Fruit fly (Drosophila melanogaster) whole organism, pupa: ENCODE measurements around the gene CG32645.

Experiments used
- CG10348 ChIP-seq: fragments of 200-800 bp; sonication (Bioruptor generic); IDR thresholded peaks from 2 replicates; pipeline ENCODE4 v1.3.6; 2022; ENCODE audit warnings: missing biosample characterization, missing genetic modification characterization
- CG12605 ChIP-seq: fragments of 200-800 bp; sonication (Bioruptor generic); IDR thresholded peaks from 2 replicates; pipeline ENCODE4 v1.3.6; 2022; ENCODE audit warnings: missing biosample characterization, missing genetic modification characterization
- CG13204 ChIP-seq: fragments of 200-800 bp; sonication (Bioruptor generic); optimal IDR thresholded peaks from 2 replicates; lab custom pipeline; 2018; ENCODE audit warnings: missing biosample characterization, mild to moderate bottlenecking, missing genetic modification characterization, moderate library complexity
- CG14655 ChIP-seq: fragments of 200-800 bp; sonication (Bioruptor generic); optimal IDR thresholded peaks from 3 replicates; lab custom pipeline; 2017; ENCODE audit warnings: mild to moderate bottlenecking, missing biosample characterization, missing genetic modification reagents, missing genetic modification characterization
- CG15710 ChIP-seq: fragments of 200-800 bp; sonication (Bioruptor generic); optimal IDR thresholded peaks from 2 replicates; lab custom pipeline; 2018; ENCODE audit warnings: missing biosample characterization, mild to moderate bottlenecking, missing genetic modification characterization, moderate library complexity
- CG17806 ChIP-seq: fragments of 200-800 bp; sonication (Bioruptor generic); optimal IDR thresholded peaks from 2 replicates; lab custom pipeline; 2018; ENCODE audit warnings: missing biosample characterization, mild to moderate bottlenecking, missing genetic modification characterization, moderate library complexity
- CG32121 ChIP-seq: fragments of 200-800 bp; sonication (Bioruptor generic); IDR thresholded peaks from 2 replicates; pipeline ENCODE4 v1.3.6; 2022; ENCODE audit warnings: missing biosample characterization, missing genetic modification characterization
- CG34367 ChIP-seq: fragments of 200-800 bp; sonication (Bioruptor generic); optimal IDR thresholded peaks from 2 replicates; lab custom pipeline; 2018; ENCODE audit warnings: missing biosample characterization, mild to moderate bottlenecking, missing genetic modification characterization
- CG4496 ChIP-seq: fragments of 200-800 bp; sonication (Bioruptor generic); IDR thresholded peaks from 3 replicates; pipeline ENCODE4 v1.3.6; 2022; ENCODE audit warnings: missing biosample characterization, missing genetic modification characterization
- CG8159 ChIP-seq: fragments of 200-800 bp; sonication (Bioruptor generic); optimal IDR thresholded peaks from 3 replicates; lab custom pipeline; 2018; ENCODE audit warnings: missing biosample characterization, mild to moderate bottlenecking, missing genetic modification characterization, moderate library complexity
- CG8301 ChIP-seq: fragments of 200-800 bp; sonication (Bioruptor generic); optimal IDR thresholded peaks from 2 replicates; lab custom pipeline; 2018; ENCODE audit warnings: missing biosample characterization, mild to moderate bottlenecking, missing genetic modification characterization
- CG9948 ChIP-seq: fragments of 200-800 bp; sonication (Bioruptor generic); optimal IDR thresholded peaks from 2 replicates; lab custom pipeline; 2018; ENCODE audit warnings: missing biosample characterization, mild to moderate bottlenecking, missing genetic modification characterization, moderate library complexity
- D1 ChIP-seq: fragments of 200-800 bp; sonication (Bioruptor generic); optimal IDR thresholded peaks from 2 replicates; lab custom pipeline; 2018; ENCODE audit warnings: missing biosample characterization, mild to moderate bottlenecking, missing genetic modification characterization, moderate library complexity
- EcR ChIP-seq: fragments of 200-800 bp; sonication (Bioruptor generic); optimal IDR thresholded peaks from 3 replicates; lab custom pipeline; 2019; ENCODE audit warnings: missing biosample characterization, missing genetic modification characterization, mild to moderate bottlenecking, moderate library complexity, missing genetic modification reagents
- Ets98B ChIP-seq: fragments of 200-800 bp; sonication (Bioruptor generic); IDR thresholded peaks from 2 replicates; pipeline ENCODE4 v1.3.6; 2022; ENCODE audit warnings: missing biosample characterization, missing genetic modification characterization
- Pif1A ChIP-seq: fragments of 200-800 bp; sonication (Bioruptor generic); optimal IDR thresholded peaks from 3 replicates; lab custom pipeline; 2016; ENCODE audit warnings: missing biosample characterization, missing genetic modification characterization
- Pif1B ChIP-seq: fragments of 200-800 bp; sonication (Bioruptor generic); optimal IDR thresholded peaks from 3 replicates; lab custom pipeline; 2016; ENCODE audit warnings: missing biosample characterization, missing genetic modification characterization
- Snoo ChIP-seq: fragments of 200-800 bp; sonication (Bioruptor generic); optimal IDR thresholded peaks from 3 replicates; lab custom pipeline; 2017; ENCODE audit warnings: missing biosample characterization, mild to moderate bottlenecking, missing genetic modification characterization, inconsistent platforms
- fd96Ca ChIP-seq: fragments of 200-800 bp; sonication (Bioruptor generic); IDR thresholded peaks from 3 replicates; pipeline ENCODE4 v1.3.6; 2022; ENCODE audit warnings: missing biosample characterization, missing genetic modification characterization
- gl ChIP-seq: fragments of 200-800 bp; sonication (Bioruptor generic); optimal IDR thresholded peaks from 2 replicates; lab custom pipeline; 2018; ENCODE audit warnings: missing biosample characterization, mild to moderate bottlenecking, missing genetic modification characterization
- rn ChIP-seq: fragments of 200-800 bp; sonication (Bioruptor generic); IDR thresholded peaks from 2 replicates; pipeline ENCODE4 v1.3.6; 2022; ENCODE audit warnings: missing biosample characterization, missing genetic modification characterization

CG32645 gene

DNA sequence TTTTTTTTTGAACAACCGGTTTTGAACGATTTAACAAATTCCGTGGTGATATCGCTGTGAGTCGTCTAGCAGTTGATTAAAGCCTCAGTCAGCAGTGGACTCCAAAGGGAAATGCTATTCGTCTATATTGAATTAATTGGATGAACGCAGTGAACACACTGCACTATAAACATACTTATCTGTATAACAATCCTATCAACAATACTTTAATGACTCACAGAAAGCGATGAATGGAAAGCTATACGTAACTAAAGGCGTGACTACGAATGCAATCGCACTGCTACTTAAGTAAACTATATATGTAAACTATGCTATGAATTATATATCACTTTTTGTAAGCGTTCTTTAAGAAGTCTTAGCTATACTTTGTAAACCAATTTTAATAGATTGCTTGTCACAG lies 13.4 kb upstream of the CG32645 start:
- no peak for TF ChIP-seq CG32121 (GFP tag; lab: Robert Waterston, UW)
- TF ChIP-seq Snoo: no peak
- no peak for TF ChIP-seq CG10348 (GFP tag; lab: Robert Waterston, UW)

dm6 chrX:13127973-13128749 lies 10.8 kb upstream of the CG32645 start:
- TF ChIP-seq D1 (tag; lab: Kevin White, UChicago): peak; percentile 59
- TF ChIP-seq gl (tag; lab: Kevin White, UChicago): no peak
- TF ChIP-seq CG9948 (tag; lab: Kevin White, UChicago): peak; percentile 42
- TF ChIP-seq CG10348 (GFP tag; lab: Robert Waterston, UW): no peak
- peak; percentile 53 for TF ChIP-seq CG14655 (GFP tag; lab: Kevin White, UChicago)
- peak; percentile 45 for TF ChIP-seq EcR (GFP tag; lab: Kevin White, UChicago)
- peak; percentile 71 for TF ChIP-seq CG12605
- peak; percentile 71 for TF ChIP-seq CG13204
- TF ChIP-seq CG15710 (tag; lab: Kevin White, UChicago): peak; percentile 44
- peak; percentile 49 for TF ChIP-seq CG17806 (tag; lab: Kevin White, UChicago)
- TF ChIP-seq CG8301: peak; percentile 46
- TF ChIP-seq CG34367 (tag; lab: Kevin White, UChicago): peak; percentile 7
- TF ChIP-seq CG4496 (GFP tag; lab: Robert Waterston, UW): peak; percentile 86
- TF ChIP-seq Pif1A (GFP tag; lab: Kevin White, UChicago): peak; percentile 39
- peak; percentile 75 for TF ChIP-seq Ets98B (GFP tag; lab: Robert Waterston, UW)
- TF ChIP-seq CG8159 (tag; lab: Kevin White, UChicago): peak; percentile 51
- TF ChIP-seq fd96Ca (GFP tag; lab: Robert Waterston, UW): peak; percentile 36; the same call in 1 of the 3 replicates
- peak; percentile 68 for TF ChIP-seq CG32121 (GFP tag; lab: Robert Waterston, UW)
- TF ChIP-seq rn: no peak
- TF ChIP-seq Pif1B (GFP tag; lab: Kevin White, UChicago): no peak
- no peak for TF ChIP-seq Snoo
- TF ChIP-seq, all 21 proteins: peak for 16

- peak; percentile 7; the same call in 1 of the 3 replicates for TF ChIP-seq fd96Ca (GFP tag; lab: Robert Waterston, UW)
- no peak for TF ChIP-seq Pif1A (GFP tag; lab: Kevin White, UChicago)
- TF ChIP-seq, all 21 proteins: peak for 1
Measured at dm6 chrX:13128750-13129152, 10.2 kb upstream of the CG32645 start, which contains the start of the genes CG32638, CG15717 and MFS10. Gene CG32638 (minus strand): TSS chrX:13128794. Gene CG15717 (plus strand): TSS chrX:13128952. Gene MFS10 (plus strand): TSS chrX:13129018.

DNA sequence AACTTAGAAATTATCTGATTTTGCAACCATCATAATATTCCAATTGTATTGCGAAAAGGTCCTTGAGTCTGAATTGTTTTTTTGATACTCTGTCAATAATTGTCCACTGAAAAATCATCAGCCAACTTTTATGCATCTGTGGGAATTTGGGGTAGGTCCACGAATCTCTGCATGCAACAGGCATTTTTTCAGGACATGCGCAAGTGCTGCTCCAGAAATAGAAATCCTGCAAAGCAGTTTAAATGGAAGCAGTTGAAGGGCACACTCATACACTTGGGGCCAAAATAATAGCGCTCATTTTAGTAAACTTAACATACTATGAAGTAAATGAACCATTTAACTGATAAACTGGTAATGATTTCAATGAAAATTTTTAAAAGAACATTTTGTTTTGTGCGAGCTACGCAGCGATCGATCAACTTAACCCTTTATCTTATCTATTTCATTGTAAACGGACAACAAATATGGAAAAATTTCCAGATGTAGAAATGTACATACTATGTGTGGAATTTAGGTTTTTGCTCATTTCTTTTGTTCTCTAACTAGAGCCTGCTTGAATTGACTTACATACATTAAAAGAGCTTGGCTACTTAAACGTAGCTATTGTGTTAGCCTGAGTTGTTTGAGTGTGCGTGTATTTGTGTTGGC lies 8.7 kb upstream of the CG32645 start:
- TF ChIP-seq CG15710 (tag; lab: Kevin White, UChicago) (peak; percentile 70), EcR (GFP tag; lab: Kevin White, UChicago) (no peak), D1 (tag; lab: Kevin White, UChicago) (peak; percentile 18), CG8301 (peak; percentile 75), Snoo (peak; percentile 51), CG12605 (peak; percentile 15; the same call in 1 of the 2 replicates), Pif1A (GFP tag; lab: Kevin White, UChicago) (peak; percentile 71), CG8159 (tag; lab: Kevin White, UChicago) (peak; percentile 74), CG4496 (GFP tag; lab: Robert Waterston, UW) (peak; percentile 50; the same call in 1 of the 3 replicates), rn (no peak), CG34367 (tag; lab: Kevin White, UChicago) (peak; percentile 47), CG17806 (tag; lab: Kevin White, UChicago) (peak; percentile 60), CG10348 (GFP tag; lab: Robert Waterston, UW) (no peak), CG32121 (GFP tag; lab: Robert Waterston, UW) (no peak), Pif1B (GFP tag; lab: Kevin White, UChicago) (peak; percentile 45), fd96Ca (GFP tag; lab: Robert Waterston, UW) (no peak), gl (tag; lab: Kevin White, UChicago) (no peak), CG14655 (GFP tag; lab: Kevin White, UChicago) (peak; percentile 84), CG9948 (tag; lab: Kevin White, UChicago) (peak; percentile 66), Ets98B (GFP tag; lab: Robert Waterston, UW) (no peak), CG13204 (no peak)

- TF ChIP-seq CG12605 (peak; percentile 98), D1 (tag; lab: Kevin White, UChicago) (peak; percentile 72), Snoo (peak; percentile 98), Ets98B (GFP tag; lab: Robert Waterston, UW) (peak; percentile 100), CG9948 (tag; lab: Kevin White, UChicago) (peak; percentile 92), CG34367 (tag; lab: Kevin White, UChicago) (peak; percentile 92), Pif1B (GFP tag; lab: Kevin White, UChicago) (peak; percentile 95), Pif1A (GFP tag; lab: Kevin White, UChicago) (peak; percentile 96), CG13204 (peak; percentile 91), CG17806 (tag; lab: Kevin White, UChicago) (peak; percentile 89), gl (tag; lab: Kevin White, UChicago) (peak; percentile 87), CG32121 (GFP tag; lab: Robert Waterston, UW) (peak; percentile 99), CG10348 (GFP tag; lab: Robert Waterston, UW) (peak; percentile 98), EcR (GFP tag; lab: Kevin White, UChicago) (no peak), CG14655 (GFP tag; lab: Kevin White, UChicago) (peak; percentile 98), rn (peak; percentile 98), CG8159 (tag; lab: Kevin White, UChicago) (peak; percentile 87), CG4496 (GFP tag; lab: Robert Waterston, UW) (peak; percentile 100), fd96Ca (GFP tag; lab: Robert Waterston, UW) (peak; percentile 100), CG8301 (peak; percentile 98), CG15710 (tag; lab: Kevin White, UChicago) (peak; percentile 91)
Measured at dm6 chrX:13131063-13131773, 7.8 kb upstream of the CG32645 start.
